Fruit fly (Drosophila melanogaster) whole organism, embryonic: ENCODE results near the gene CG13053.
A peak's percentile ranks its signal among the peaks of the same experiment; 100 is the strongest.

Experiments
- Atf6 ChIP-seq: fragments of 200-800 bp; sonication (Bioruptor generic); IDR thresholded peaks from 2 replicates; pipeline ENCODE4 v1.3.6; 2022; ENCODE audit warnings: missing biosample characterization, missing genetic modification characterization
- B-H1 ChIP-seq: fragments of 200-800 bp; sonication (Bioruptor generic); IDR thresholded peaks from 3 replicates; pipeline ENCODE4 v1.3.6; 2022; ENCODE audit warnings: missing biosample characterization, missing genetic modification characterization
- Bgb ChIP-seq: fragments of 200-800 bp; sonication (Bioruptor generic); IDR thresholded peaks from 2 replicates; pipeline ENCODE4 v1.3.6; 2022; ENCODE audit warnings: missing biosample characterization, missing genetic modification characterization; ENCODE audit not compliant: partially characterized antibody
- CG12071 ChIP-seq: fragments of 200-800 bp; sonication (Bioruptor generic); optimal IDR thresholded peaks from 3 replicates; lab custom pipeline; 2018; ENCODE audit warnings: missing biosample characterization, mild to moderate bottlenecking, missing genetic modification characterization
- CG12299 ChIP-seq: fragments of 200-800 bp; sonication (Bioruptor generic); optimal IDR thresholded peaks from 2 replicates; lab custom pipeline; 2018; ENCODE audit warnings: missing biosample characterization, mild to moderate bottlenecking, missing genetic modification characterization
- CG1647 ChIP-seq: fragments of 200-800 bp; sonication (Bioruptor generic); optimal IDR thresholded peaks from 3 replicates; lab custom pipeline; 2016; ENCODE audit warnings: missing biosample characterization, missing genetic modification characterization
- CG17359 ChIP-seq: fragments of 200-800 bp; sonication (Bioruptor generic); optimal IDR thresholded peaks from 3 replicates; lab custom pipeline; 2018; ENCODE audit warnings: missing biosample characterization, mild to moderate bottlenecking, missing genetic modification characterization, moderate library complexity
- CG6175 ChIP-seq: fragments of 200-800 bp; sonication (Bioruptor generic); IDR thresholded peaks from 3 replicates; pipeline ENCODE4 v1.3.6; 2022; ENCODE audit warnings: missing biosample characterization, missing genetic modification characterization
- CG6254 ChIP-seq: fragments of 200-800 bp; sonication (Bioruptor generic); optimal IDR thresholded peaks from 3 replicates; lab custom pipeline; 2017; ENCODE audit warnings: mild to moderate bottlenecking, missing biosample characterization, missing genetic modification reagents, missing genetic modification characterization
- CG8290 ChIP-seq, 3 experiments: fragments of 200-800 bp; sonication (Bioruptor generic); optimal IDR thresholded peaks; 2 replicates each; lab custom pipeline; 2016 to 2019; ENCODE audit warnings: missing biosample characterization in 3 of 3, missing genetic modification characterization in 3 of 3, mild to moderate bottlenecking in 2 of 3, moderate library complexity in 1 of 3
- CG8944 ChIP-seq: fragments of 200-800 bp; sonication (Bioruptor generic); optimal IDR thresholded peaks from 3 replicates; lab custom pipeline; 2016; ENCODE audit warnings: missing biosample characterization, missing genetic modification characterization
- Dll ChIP-seq: fragments of 200-800 bp; sonication (Bioruptor generic); IDR thresholded peaks from 4 replicates; pipeline ENCODE4 v1.3.6; 2022; ENCODE audit warnings: missing biosample characterization, missing genetic modification characterization; ENCODE audit not compliant: partially characterized antibody
- Doc3 ChIP-seq: fragments of 200-800 bp; sonication (Bioruptor generic); IDR thresholded peaks from 3 replicates; pipeline ENCODE4 v1.3.6; 2022; ENCODE audit warnings: missing biosample characterization, missing genetic modification characterization; ENCODE audit not compliant: partially characterized antibody
- Drgx ChIP-seq: fragments of 200-800 bp; sonication (Bioruptor generic); IDR thresholded peaks from 2 replicates; pipeline ENCODE4 v1.3.6; 2022; ENCODE audit warnings: missing biosample characterization, missing genetic modification characterization
- ERR ChIP-seq: fragments of 200-800 bp; sonication (Bioruptor generic); optimal IDR thresholded peaks from 2 replicates; lab custom pipeline; 2016; ENCODE audit warnings: missing biosample characterization, missing genetic modification characterization
- Fer3 ChIP-seq: fragments of 200-800 bp; sonication (Bioruptor generic); optimal IDR thresholded peaks from 2 replicates; lab custom pipeline; 2018; ENCODE audit warnings: missing biosample characterization, mild to moderate bottlenecking, missing genetic modification characterization, moderate library complexity
- HLH54F ChIP-seq: fragments of 200-800 bp; sonication (Bioruptor generic); optimal IDR thresholded peaks from 3 replicates; lab custom pipeline; 2016; ENCODE audit warnings: missing biosample characterization, missing genetic modification characterization
- Hey ChIP-seq: fragments of 200-800 bp; sonication (Bioruptor generic); optimal IDR thresholded peaks from 3 replicates; lab custom pipeline; 2018; ENCODE audit warnings: missing biosample characterization, mild to moderate bottlenecking, missing genetic modification characterization
- Lpt ChIP-seq: fragments of >200 bp; optimal IDR thresholded peaks from 2 replicates; lab custom pipeline; 2018; ENCODE audit warnings: missing biosample characterization, missing genetic modification characterization
- Nf-YC ChIP-seq: fragments of 200-800 bp; optimal IDR thresholded peaks from 3 replicates; lab custom pipeline; 2019; ENCODE audit warnings: missing biosample characterization, mild to moderate bottlenecking, missing genetic modification characterization, moderate library complexity
- Oaz ChIP-seq: fragments of 200-800 bp; sonication (Bioruptor generic); IDR thresholded peaks from 2 replicates; pipeline ENCODE4 v1.3.6; 2022; ENCODE audit warnings: missing biosample characterization, missing genetic modification characterization
- Oli ChIP-seq: fragments of 200-800 bp; sonication (Bioruptor generic); optimal IDR thresholded peaks from 2 replicates; lab custom pipeline; 2018; ENCODE audit warnings: missing biosample characterization, mild to moderate bottlenecking, missing genetic modification characterization, moderate library complexity
- Side ChIP-seq: fragments of 200-800 bp; sonication (Bioruptor generic); optimal IDR thresholded peaks from 2 replicates; lab custom pipeline; 2016; ENCODE audit warnings: missing biosample characterization, missing genetic modification characterization
- Stat92E ChIP-seq, 3 experiments: fragments of >200 bp in 2 of 3; fragments of 200-800 bp in 1 of 3; sonication (Bioruptor generic) in 1 of 3; optimal IDR thresholded peaks; 2 replicates each; lab custom pipeline; 2017 to 2019; ENCODE audit warnings: missing biosample characterization in 3 of 3, missing genetic modification characterization in 3 of 3, mild to moderate bottlenecking in 1 of 3, moderate library complexity in 1 of 3
- crol ChIP-seq: fragments of 200-800 bp; sonication (Bioruptor generic); IDR thresholded peaks from 2 replicates; pipeline ENCODE4 v1.3.6; 2022; ENCODE audit warnings: missing biosample characterization, missing genetic modification characterization
- cwo ChIP-seq: fragments of 200-800 bp; sonication (Bioruptor generic); optimal IDR thresholded peaks from 3 replicates; lab custom pipeline; 2017; ENCODE audit warnings: missing biosample characterization, missing genetic modification characterization, mild to moderate bottlenecking, moderate library complexity, missing genetic modification reagents
- dati ChIP-seq: fragments of 200-800 bp; sonication (Bioruptor generic); IDR thresholded peaks from 2 replicates; pipeline ENCODE4 v1.3.6; 2022; ENCODE audit warnings: missing biosample characterization, missing genetic modification characterization
- eyg ChIP-seq: fragments of 200-800 bp; sonication (Bioruptor generic); optimal IDR thresholded peaks from 3 replicates; lab custom pipeline; 2016; ENCODE audit warnings: missing biosample characterization, missing genetic modification characterization
- fd96Cb ChIP-seq: fragments of 200-800 bp; sonication (Bioruptor generic); optimal IDR thresholded peaks from 2 replicates; lab custom pipeline; 2018; ENCODE audit warnings: missing biosample characterization, mild to moderate bottlenecking, missing genetic modification characterization, moderate library complexity
- lbe ChIP-seq: fragments of 200-800 bp; sonication (Bioruptor generic); optimal IDR thresholded peaks from 2 replicates; lab custom pipeline; 2016; ENCODE audit warnings: missing biosample characterization, mild to moderate bottlenecking, missing genetic modification characterization
- lmd ChIP-seq: fragments of 200-800 bp; sonication (Bioruptor generic); IDR thresholded peaks from 2 replicates; pipeline ENCODE4 v1.3.6; 2022; ENCODE audit warnings: missing biosample characterization, missing genetic modification characterization
- mld ChIP-seq: fragments of 200-800 bp; sonication (Bioruptor generic); IDR thresholded peaks from 3 replicates; pipeline ENCODE4 v1.3.6; 2022; ENCODE audit warnings: missing biosample characterization, missing genetic modification characterization; ENCODE audit not compliant: partially characterized antibody
- nom ChIP-seq: fragments of 200-800 bp; sonication (Bioruptor generic); optimal IDR thresholded peaks from 2 replicates; lab custom pipeline; 2017; ENCODE audit warnings: missing biosample characterization, missing genetic modification characterization, mild to moderate bottlenecking, moderate library complexity, missing genetic modification reagents
- phol ChIP-seq: fragments of 200-800 bp; sonication (Bioruptor generic); optimal IDR thresholded peaks from 3 replicates; lab custom pipeline; 2018; ENCODE audit warnings: missing biosample characterization, mild to moderate bottlenecking, missing genetic modification characterization, moderate library complexity
- sr ChIP-seq: fragments of 200-800 bp; sonication (Bioruptor generic); IDR thresholded peaks from 3 replicates; pipeline ENCODE4 v1.3.6; 2022; ENCODE audit warnings: missing biosample characterization, missing genetic modification characterization
- zfh1 ChIP-seq: fragments of 200-800 bp; sonication (Bioruptor generic); IDR thresholded peaks from 3 replicates; pipeline ENCODE4 v1.3.6; 2022; ENCODE audit warnings: missing biosample characterization, missing genetic modification characterization

The CG13053 gene

DNA sequence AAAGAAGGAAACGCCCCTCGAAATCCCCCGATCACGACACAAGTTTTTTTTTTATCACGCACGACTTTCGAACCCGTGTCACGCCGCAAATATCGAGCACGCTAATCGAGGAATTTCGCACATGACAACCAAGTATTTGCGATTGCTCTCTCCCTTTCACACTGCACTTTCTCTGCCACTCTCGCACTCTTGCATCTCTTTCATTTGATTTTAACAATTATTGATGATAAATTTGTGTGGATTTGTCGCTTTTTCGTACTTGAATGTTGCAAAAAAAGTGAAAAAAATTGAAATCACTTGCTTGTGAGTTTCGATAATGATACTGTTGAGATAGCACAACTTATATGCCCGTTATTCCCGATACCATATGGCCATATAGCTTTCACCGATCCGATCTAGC lies 42.3 kb downstream of the CG13053 start, which contains the start of gene CG13073:
Gene CG13073 (minus strand): TSS at position 101 of the 400 bp plus-strand sequence.
- 0 out of 3 replicates have a peak, but pooled peaks have one; percentile 37 for TF ChIP-seq Doc3
- TF ChIP-seq CG8290 (GFP tag; optimal IDR thresholded peaks at IDR 0.05; lab: Kevin White, UChicago) = no peak
- no peak for TF ChIP-seq CG8290 (tag; optimal IDR thresholded peaks at IDR 0.05; lab: Kevin White, UChicago)
- 0 out of 4 replicates have a peak, but pooled peaks have one; percentile 39 for TF ChIP-seq Dll (GFP tag; lab: Robert Waterston, UW)

DNA sequence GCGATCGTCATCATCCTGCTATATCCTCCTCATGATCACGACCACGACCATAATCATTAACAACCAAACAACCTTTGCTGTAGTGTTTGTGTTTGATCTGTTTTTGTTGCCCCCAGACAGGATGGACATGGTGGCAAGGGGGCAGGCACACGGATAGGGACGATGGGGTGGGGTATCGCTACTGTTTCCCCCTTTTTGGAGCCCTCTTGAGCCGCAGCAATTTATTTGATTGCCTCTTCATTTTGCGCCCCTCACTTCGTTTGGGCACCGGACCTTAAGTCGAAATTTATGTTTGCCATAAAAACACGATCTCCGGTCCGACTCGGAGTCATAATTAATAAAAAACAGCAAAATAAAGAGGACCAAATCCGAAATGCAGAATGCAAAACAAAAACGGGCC lies 43.7 kb downstream of the CG13053 start:
- TF ChIP-seq CG8944 (GFP tag; lab: Kevin White, UChicago) (no peak), lbe (GFP tag; lab: Kevin White, UChicago) (peak; percentile 37)
- TF ChIP-seq, all 482 proteins: peak for 1

DNA sequence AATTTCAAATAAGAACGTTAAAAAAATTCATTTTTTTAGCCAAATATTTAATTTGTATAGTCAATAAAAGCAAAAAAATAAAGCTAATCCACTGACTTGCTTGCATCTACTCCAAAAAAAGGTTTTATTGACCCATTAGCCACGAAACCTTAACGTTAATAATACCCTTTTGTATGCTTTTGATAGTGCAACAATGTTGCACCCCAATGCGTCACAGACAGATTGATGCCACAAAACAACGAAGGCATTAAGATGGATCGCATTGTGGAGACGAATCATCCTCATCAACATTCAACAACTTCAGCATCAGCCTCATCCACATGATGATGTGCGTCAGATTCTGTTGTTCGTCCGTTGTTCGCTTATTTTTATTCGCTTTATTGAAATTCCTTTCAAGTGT lies 44.1 kb downstream of the CG13053 start:
- TF ChIP-seq ERR (GFP tag; lab: Kevin White, UChicago) (no peak), Nf-YC (no peak)

DNA sequence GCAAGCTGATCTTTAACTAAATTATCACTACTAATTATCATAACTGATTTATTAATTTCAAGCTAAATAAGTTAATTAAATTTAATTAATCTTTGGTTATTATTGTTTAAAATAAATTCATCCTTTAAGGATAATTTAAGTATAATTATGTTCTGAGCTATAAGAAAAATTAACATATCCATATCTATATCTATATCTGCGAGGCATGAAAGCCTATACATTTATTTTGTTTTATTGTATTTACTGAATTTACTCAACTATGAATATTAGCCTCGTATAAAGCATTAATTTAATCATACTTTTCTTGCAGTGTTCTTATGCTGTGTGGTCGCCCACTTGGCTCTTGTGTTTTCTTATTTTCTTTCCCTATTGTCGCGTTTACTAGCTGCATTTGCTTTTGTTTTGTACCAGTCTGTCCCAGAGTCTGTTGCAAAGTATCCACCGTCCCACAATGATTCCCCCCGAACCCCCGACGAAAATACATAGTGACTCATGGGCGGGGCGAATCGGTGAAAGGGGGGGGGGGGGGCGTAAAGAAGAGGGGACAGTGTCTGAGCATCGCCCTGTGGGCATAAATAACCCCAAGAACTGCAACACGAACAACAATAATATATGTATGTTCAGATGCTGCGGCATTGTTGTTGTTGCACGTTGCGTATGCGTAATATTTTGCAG lies 44.9 kb downstream of the CG13053 start:
- TF ChIP-seq sr (GFP tag; lab: Robert Waterston, UW) (peak; percentile 48; the same call in 1 of the 3 replicates), nom (GFP tag; lab: Kevin White, UChicago) (peak; percentile 27), fd96Cb (tag; lab: Kevin White, UChicago) (no peak), Lpt (no peak), crol (peak; percentile 51), Drgx (peak; percentile 43; the same call in 1 of the 2 replicates)
- TF ChIP-seq, all 482 proteins: peak for 4

DNA sequence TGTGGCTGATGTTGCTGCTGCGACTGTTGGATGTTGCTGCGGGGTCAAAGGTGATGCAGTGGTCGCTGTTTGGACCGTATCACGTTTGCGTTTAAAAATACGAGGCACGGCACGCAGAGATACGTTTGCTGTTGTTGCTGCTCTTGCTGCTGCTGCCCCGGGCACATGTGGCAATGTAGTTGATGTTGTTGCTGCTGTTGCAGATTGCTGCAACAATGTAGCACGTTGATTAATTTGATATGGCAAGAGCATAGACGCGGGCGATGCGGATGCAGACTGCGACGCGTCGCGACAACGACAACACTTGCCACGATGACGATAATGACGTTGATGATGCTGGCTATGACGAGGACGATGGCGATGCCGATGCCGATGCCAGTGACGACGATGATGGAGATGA lies 46.3 kb downstream of the CG13053 start:
- TF ChIP-seq Hey (tag; lab: Kevin White, UChicago) (no peak), CG12071 (no peak), nom (GFP tag; lab: Kevin White, UChicago) (no peak), CG6175 (GFP tag; lab: Robert Waterston, UW) (no peak), eyg (GFP tag; lab: Kevin White, UChicago) (no peak), cwo (GFP tag; lab: Kevin White, UChicago) (no peak)

DNA sequence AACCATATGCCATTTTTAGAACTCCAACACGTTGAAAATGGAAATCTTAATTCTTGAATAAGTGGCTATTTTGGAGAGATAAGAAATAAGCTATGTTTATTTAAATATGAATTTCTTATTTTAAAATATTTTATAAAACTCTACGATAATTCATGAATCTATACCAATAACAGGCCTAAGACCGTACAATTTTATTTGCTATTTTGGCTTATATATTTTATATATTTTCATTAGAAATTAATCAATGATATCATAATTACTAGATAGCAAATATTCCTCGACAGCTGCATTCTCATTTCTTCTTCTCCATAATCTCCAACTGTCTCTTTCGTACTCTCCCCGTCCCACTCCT lies 47.6 kb downstream of the CG13053 start:
- TF ChIP-seq mld (GFP tag; lab: Robert Waterston, UW) = no peak

DNA sequence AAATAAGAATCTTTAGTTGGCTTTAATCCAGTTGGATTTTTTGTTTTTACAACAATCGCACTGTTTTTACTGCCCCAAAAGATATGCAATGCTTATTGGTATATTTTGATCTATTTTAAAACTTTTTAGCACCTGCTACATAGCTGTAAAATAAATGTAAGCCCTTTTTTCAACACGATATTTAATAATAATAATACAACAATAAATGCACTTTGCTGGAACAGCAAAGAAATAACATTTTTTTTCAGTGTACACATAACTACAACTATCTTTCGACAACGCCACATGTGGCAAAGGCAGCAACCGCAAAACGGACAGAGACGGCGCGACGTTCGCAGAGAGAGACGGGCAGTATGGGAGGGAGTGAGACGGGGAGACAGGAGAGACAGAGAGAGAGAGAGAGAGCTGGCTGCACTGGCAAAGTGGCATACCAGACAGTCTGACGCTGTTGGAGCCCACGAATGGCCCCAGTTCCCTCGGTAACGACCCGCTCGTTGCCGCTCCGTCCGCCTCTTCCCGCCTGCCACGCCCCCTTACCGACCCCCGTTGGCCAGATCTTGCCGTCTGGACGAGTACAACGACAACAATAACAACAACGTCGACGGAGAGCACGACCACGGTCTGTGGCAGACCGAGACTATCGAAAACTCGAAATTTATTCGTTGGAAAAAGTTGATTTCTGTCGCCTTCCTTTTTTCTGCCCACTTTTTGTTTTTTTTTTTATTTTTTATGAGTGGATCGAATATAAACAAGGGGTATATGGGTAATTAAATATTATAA lies 48.2 kb downstream of the CG13053 start:
- no peak for TF ChIP-seq B-H1 (GFP tag; lab: Robert Waterston, UW)
- no peak for TF ChIP-seq lmd (GFP tag; lab: Robert Waterston, UW)
- no peak for TF ChIP-seq Fer3 (tag; lab: Kevin White, UChicago)
- TF ChIP-seq CG6254 = no peak
- no peak for TF ChIP-seq Bgb (GFP tag; lab: Robert Waterston, UW)
- TF ChIP-seq CG1647 (GFP tag; lab: Kevin White, UChicago) = no peak
- TF ChIP-seq zfh1 = no peak
- TF ChIP-seq CG12299 (tag; lab: Kevin White, UChicago) = no peak
- no peak for TF ChIP-seq Stat92E (GFP tag; optimal IDR thresholded peaks at IDR 0.05; lab: Kevin White, UChicago)
- TF ChIP-seq HLH54F = no peak
- TF ChIP-seq Oaz = no peak
- no peak for TF ChIP-seq Side (GFP tag; lab: Kevin White, UChicago)
- no peak for TF ChIP-seq Atf6 (GFP tag; lab: Robert Waterston, UW)
- TF ChIP-seq Oli (tag; lab: Kevin White, UChicago) = peak; percentile 48
- TF ChIP-seq phol (tag; lab: Kevin White, UChicago) = peak; percentile 46
- no peak for TF ChIP-seq CG17359
- no peak for TF ChIP-seq dati
